Worm (Caenorhabditis elegans) whole organism, dauer: ENCODE data around the gene nuo-3.
"Not testable (repeated sequence)": the region's sequence is repeated elsewhere in the genome, so short reads cannot be mapped to it uniquely, and the experiment has no call there.

Experiments used
- unc-62 ChIP-seq: sonication (generic microtip); optimal IDR thresholded peaks from 2 replicates; lab custom pipeline; 2017; ENCODE audit warnings: missing biosample characterization, missing genetic modification reagents, missing genetic modification characterization

nuo-3 gene

ce11 chrIV:14797354-14797753 lies at the start of gene nuo-3, which contains the start of gene Y57G11C.1147:
nuo-3 (minus strand) TSS chrIV:14797544.
Y57G11C.1147 (minus strand) TSS chrIV:14797514.
- no peak for TF ChIP-seq unc-62

ce11 chrIV:14843062-14843461 lies 45.7 kb upstream of the nuo-3 start, which contains the start of gene Y57G11C.20:
Y57G11C.20 (plus strand) TSS chrIV:14843362.
- TF ChIP-seq unc-62: not testable (repeated sequence)

- TF ChIP-seq unc-62: no peak
These were observed 40.8 kb upstream of the nuo-3 start for ce11 chrIV:14838095-14838494.

ce11 chrIV:14836885-14837284 lies 39.5 kb upstream of the nuo-3 start, which contains the start of gene Y57G11C.22:
Y57G11C.22 (plus strand) TSS chrIV:14837211.
- TF ChIP-seq unc-62: no peak

ce11 chrIV:14833537-14833936 lies 36.2 kb upstream of the nuo-3 start:
- no peak for TF ChIP-seq unc-62

ce11 chrIV:14829026-14829425 lies 31.7 kb upstream of the nuo-3 start, which contains the start of gene hhat-2:
hhat-2 (minus strand) TSS chrIV:14829126.
- no peak for TF ChIP-seq unc-62

ce11 chrIV:14828218-14828617 lies 30.9 kb upstream of the nuo-3 start:
- no peak for TF ChIP-seq unc-62

ce11 chrIV:14826151-14826757 lies 28.9 kb upstream of the nuo-3 start:
- no peak for TF ChIP-seq unc-62

ce11 chrIV:14825379-14825778 lies 28.0 kb upstream of the nuo-3 start, which contains the start of gene rps-18:
rps-18 (plus strand) TSS chrIV:14825679.
- TF ChIP-seq unc-62: no peak

- no peak for TF ChIP-seq unc-62
These were observed 27.6 kb upstream of the nuo-3 start, which contains the start of gene sec-61.A for ce11 chrIV:14824878-14825352. sec-61.A (minus strand) TSS chrIV:14825264.

ce11 chrIV:14824201-14824600 lies 26.9 kb upstream of the nuo-3 start:
- TF ChIP-seq unc-62: no peak

- no peak for TF ChIP-seq unc-62
These were observed 24.9 kb upstream of the nuo-3 start for ce11 chrIV:14822267-14822666.

ce11 chrIV:14816288-14816687 lies 18.9 kb upstream of the nuo-3 start, which contains the start of gene Y57G11C.46:
Y57G11C.46 (minus strand) TSS chrIV:14816388.
- TF ChIP-seq unc-62: no peak

- TF ChIP-seq unc-62: no peak
These were observed 9.6 kb upstream of the nuo-3 start, which contains the start of gene oig-5 for ce11 chrIV:14806903-14807302. oig-5 (plus strand) TSS chrIV:14807203.

ce11 chrIV:14802316-14802715 lies 5.0 kb upstream of the nuo-3 start, which contains the start of gene Y57G11C.1142:
Y57G11C.1142 (plus strand) TSS chrIV:14802616.
- no peak for TF ChIP-seq unc-62

ce11 chrIV:14800931-14801330 lies 3.6 kb upstream of the nuo-3 start:
- TF ChIP-seq unc-62: no peak

ce11 chrIV:14799186-14799585 lies 1.8 kb upstream of the nuo-3 start, which contains the start of gene Y57G11C.14:
Y57G11C.14 (plus strand) TSS chrIV:14799311.
- TF ChIP-seq unc-62: no peak

- TF ChIP-seq unc-62: no peak
These were observed 505 bp upstream of the nuo-3 start, which contains the start of gene arl-8 for ce11 chrIV:14797849-14798248. arl-8 (plus strand) TSS chrIV:14798149.
